Worm (Caenorhabditis elegans) whole organism, early embryonic: Measurements from ENCODE around the gene nspc-14.

Source experiments
- aly-1 ChIP-seq: sonication (generic microtip); optimal IDR thresholded peaks from 2 replicates; lab custom pipeline; 2016; ENCODE audit warnings: missing genetic modification characterization, missing compliant biosample characterization
- ceh-13 ChIP-seq: fragments of 200-800 bp; sonication (Bioruptor generic); optimal IDR thresholded peaks from 2 replicates; lab custom pipeline; 2018; ENCODE audit warnings: mild to moderate bottlenecking, missing genetic modification characterization, missing compliant biosample characterization
- ceh-36 ChIP-seq: sonication (generic microtip); optimal IDR thresholded peaks from 2 replicates; lab custom pipeline; 2016; ENCODE audit warnings: missing genetic modification characterization, inconsistent platforms, missing compliant biosample characterization
- hnd-1 ChIP-seq: sonication (generic microtip); optimal IDR thresholded peaks from 2 replicates; lab custom pipeline; 2016; ENCODE audit warnings: missing genetic modification characterization, missing compliant biosample characterization
- sea-1 ChIP-seq: fragments of 200-800 bp; sonication (Bioruptor generic); conservative IDR thresholded peaks from 2 replicates; pipeline ENCODE4 v1.3.6; 2022; ENCODE audit warnings: missing genetic modification characterization, missing compliant biosample characterization
- tbx-37 ChIP-seq: fragments of 200-800 bp; sonication (Bioruptor generic); conservative IDR thresholded peaks from 2 replicates; pipeline ENCODE4 v1.3.6; 2022; ENCODE audit warnings: missing genetic modification reagents, missing genetic modification characterization, missing compliant biosample characterization

Gene nspc-14

ce11 chrX:12314395-12314794 lies 44.5 kb downstream of the nspc-14 start:
- TF ChIP-seq ceh-13 (GFP tag; lab: Kevin White, UChicago) (no peak), aly-1 (tag; lab: Kevin White, UChicago) (no peak), hnd-1 (tag; lab: Kevin White, UChicago) (no peak), sea-1 (GFP tag; lab: Robert Waterston, UW) (no peak)

DNA sequence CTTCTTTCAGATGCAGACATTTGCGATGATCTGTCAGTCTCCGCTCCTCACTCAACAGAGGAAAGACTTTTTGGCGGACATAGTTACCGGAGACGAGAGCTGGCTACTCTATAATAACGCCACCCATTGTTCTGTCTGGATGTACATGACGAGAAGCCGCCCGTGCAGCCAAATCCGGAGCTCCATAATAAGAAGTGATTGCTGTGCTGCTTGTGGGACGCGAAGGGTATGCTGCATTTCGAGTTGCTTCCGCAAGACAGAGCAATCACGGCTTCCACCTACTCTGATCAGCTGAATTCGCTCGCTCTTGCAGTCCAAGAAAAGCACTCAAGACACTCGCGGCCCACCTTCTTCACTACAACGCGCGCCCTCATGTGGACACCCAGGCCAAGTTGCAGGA lies 45.1 kb downstream of the nspc-14 start:
- TF ChIP-seq tbx-37: no peak
- no peak for TF ChIP-seq ceh-36
